Fruit fly (Drosophila melanogaster) whole organism, embryonic: ENCODE data around the gene CG14440.
A peak's percentile ranks its signal among the peaks of the same experiment; 100 is the strongest.

Source experiments
- Awh ChIP-seq: fragments of 200-800 bp; sonication (Bioruptor generic); IDR thresholded peaks from 2 replicates; pipeline ENCODE4, ENCODE4 v1.3.6; 2022; ENCODE audit warnings: missing biosample characterization, missing genetic modification characterization
- CG10979 ChIP-seq: fragments of 200-800 bp; sonication (Bioruptor generic); optimal IDR thresholded peaks from 2 replicates; lab custom pipeline; 2018; ENCODE audit warnings: missing biosample characterization, mild to moderate bottlenecking, missing genetic modification characterization, moderate library complexity
- CG12155 ChIP-seq: fragments of 200-800 bp; sonication (Bioruptor generic); optimal IDR thresholded peaks from 3 replicates; lab custom pipeline; 2016; ENCODE audit warnings: missing biosample characterization, missing genetic modification characterization
- CG14441 ChIP-seq: fragments of 200-800 bp; sonication (Bioruptor generic); IDR thresholded peaks from 2 replicates; pipeline ENCODE4 v1.3.6; 2022; ENCODE audit warnings: missing biosample characterization, missing genetic modification characterization
- CG18262 ChIP-seq: fragments of 200-800 bp; optimal IDR thresholded peaks from 3 replicates; lab custom pipeline; 2019; ENCODE audit warnings: missing biosample characterization, mild to moderate bottlenecking, missing genetic modification characterization, moderate library complexity
- CG2116 ChIP-seq: fragments of 200-800 bp; sonication (Bioruptor generic); optimal IDR thresholded peaks from 3 replicates; lab custom pipeline; 2018; ENCODE audit warnings: missing biosample characterization, mild to moderate bottlenecking, missing genetic modification characterization
- CG2678 ChIP-seq: fragments of 200-800 bp; sonication (Bioruptor generic); optimal IDR thresholded peaks from 3 replicates; lab custom pipeline; 2019; ENCODE audit warnings: missing biosample characterization, mild to moderate bottlenecking, missing genetic modification characterization, moderate library complexity
- CG31441 ChIP-seq: fragments of 200-800 bp; sonication (Bioruptor generic); IDR thresholded peaks from 2 replicates; pipeline ENCODE4 v1.3.6; 2022; ENCODE audit warnings: missing biosample characterization, missing genetic modification characterization
- CG3281 ChIP-seq: fragments of 200-800 bp; sonication (Bioruptor generic); optimal IDR thresholded peaks from 3 replicates; lab custom pipeline; 2017; ENCODE audit warnings: missing biosample characterization, mild to moderate bottlenecking, missing genetic modification characterization
- CG3407 ChIP-seq: fragments of 200-800 bp; sonication (Bioruptor generic); optimal IDR thresholded peaks from 2 replicates; lab custom pipeline; 2018; ENCODE audit warnings: missing biosample characterization, mild to moderate bottlenecking, missing genetic modification characterization
- CG3726 ChIP-seq: fragments of 200-800 bp; sonication (Bioruptor generic); IDR thresholded peaks from 3 replicates; pipeline ENCODE4, ENCODE4 v1.3.6; 2022; ENCODE audit warnings: missing biosample characterization, missing genetic modification characterization
- CG4360 ChIP-seq: fragments of 200-800 bp; sonication (Bioruptor generic); IDR thresholded peaks from 2 replicates; pipeline ENCODE4 v1.3.6; 2022; ENCODE audit warnings: missing biosample characterization, missing genetic modification characterization
- CG6272 ChIP-seq: fragments of 200-800 bp; sonication (Bioruptor generic); IDR thresholded peaks from 2 replicates; pipeline ENCODE4 v1.3.6; 2022; ENCODE audit warnings: missing biosample characterization, missing genetic modification characterization
- CG7357 ChIP-seq: fragments of 200-800 bp; sonication (Bioruptor generic); IDR thresholded peaks from 3 replicates; pipeline ENCODE4 v1.3.6; 2022; ENCODE audit warnings: missing biosample characterization, missing genetic modification characterization
- CG9215 ChIP-seq: fragments of 200-800 bp; sonication (Bioruptor generic); IDR thresholded peaks from 2 replicates; pipeline ENCODE4 v1.3.6; 2022; ENCODE audit warnings: missing biosample characterization, missing genetic modification characterization
- CG9797 ChIP-seq: fragments of 200-800 bp; sonication (Bioruptor generic); optimal IDR thresholded peaks from 3 replicates; lab custom pipeline; 2018; ENCODE audit warnings: missing biosample characterization, mild to moderate bottlenecking, missing genetic modification characterization
- Chrac-16 ChIP-seq: fragments of 200-800 bp; sonication (Bioruptor generic); optimal IDR thresholded peaks from 3 replicates; lab custom pipeline; 2016; ENCODE audit warnings: missing biosample characterization, missing genetic modification characterization
- Dip3 ChIP-seq: fragments of 200-800 bp; sonication (Bioruptor generic); optimal IDR thresholded peaks from 3 replicates; lab custom pipeline; 2016; ENCODE audit warnings: missing biosample characterization, missing genetic modification characterization
- Dp ChIP-seq: fragments of 200-800 bp; sonication (Bioruptor generic); optimal IDR thresholded peaks from 2 replicates; lab custom pipeline; 2018; ENCODE audit warnings: missing biosample characterization, mild to moderate bottlenecking, missing genetic modification characterization, moderate library complexity
- Fer2 ChIP-seq: fragments of 200-800 bp; sonication (Bioruptor generic); optimal IDR thresholded peaks from 2 replicates; lab custom pipeline; 2018; ENCODE audit warnings: missing biosample characterization, mild to moderate bottlenecking, missing genetic modification characterization, moderate library complexity
- Gsc ChIP-seq: fragments of 200-800 bp; sonication (Bioruptor generic); IDR thresholded peaks from 2 replicates; pipeline ENCODE4 v1.3.6; 2022; ENCODE audit warnings: missing biosample characterization, missing genetic modification characterization
- HmgZ ChIP-seq: fragments of 200-800 bp; sonication (Bioruptor generic); optimal IDR thresholded peaks from 2 replicates; lab custom pipeline; 2018; ENCODE audit warnings: missing biosample characterization, mild to moderate bottlenecking, missing genetic modification characterization
- Hmr ChIP-seq: fragments of 200-800 bp; sonication (Bioruptor generic); optimal IDR thresholded peaks from 3 replicates; lab custom pipeline; 2017; ENCODE audit warnings: mild to moderate bottlenecking, missing biosample characterization, missing genetic modification reagents, missing genetic modification characterization
- MBD-R2 ChIP-seq: fragments of 200-800 bp; sonication (Bioruptor generic); IDR thresholded peaks from 2 replicates; pipeline ENCODE4 v1.3.6; 2022; ENCODE audit warnings: missing biosample characterization, missing genetic modification characterization
- MESR4 ChIP-seq: fragments of 200-800 bp; sonication (Bioruptor generic); optimal IDR thresholded peaks from 2 replicates; lab custom pipeline; 2018; ENCODE audit warnings: missing biosample characterization, mild to moderate bottlenecking, missing genetic modification characterization, moderate library complexity
- NC2α ChIP-seq: fragments of 200-800 bp; sonication (Bioruptor generic); optimal IDR thresholded peaks from 2 replicates; lab custom pipeline; 2016; ENCODE audit warnings: missing biosample characterization, missing genetic modification characterization
- NFAT ChIP-seq: fragments of 200-800 bp; sonication (Bioruptor generic); IDR thresholded peaks from 2 replicates; pipeline ENCODE4 v1.3.6; 2022; ENCODE audit warnings: missing biosample characterization, missing genetic modification characterization
- NK7.1 ChIP-seq: fragments of 200-800 bp; sonication (Bioruptor generic); optimal IDR thresholded peaks from 3 replicates; lab custom pipeline; 2016; ENCODE audit warnings: missing biosample characterization, missing genetic modification characterization
- Vsx1 ChIP-seq: fragments of 200-800 bp; sonication (Bioruptor generic); optimal IDR thresholded peaks from 2 replicates; lab custom pipeline; 2017; ENCODE audit warnings: missing biosample characterization, mild to moderate bottlenecking, missing genetic modification characterization, missing genetic modification reagents
- ab ChIP-seq: fragments of 200-800 bp; sonication (Bioruptor generic); optimal IDR thresholded peaks from 2 replicates; lab custom pipeline; 2016; ENCODE audit warnings: missing biosample characterization, missing genetic modification characterization
- ash1 ChIP-seq: fragments of 200-800 bp; sonication (Bioruptor generic); optimal IDR thresholded peaks from 2 replicates; lab custom pipeline; 2018; ENCODE audit warnings: missing biosample characterization, mild to moderate bottlenecking, missing genetic modification characterization
- bbx ChIP-seq: fragments of 200-800 bp; sonication (Bioruptor generic); IDR thresholded peaks from 2 replicates; pipeline ENCODE4 v1.3.6; 2022; ENCODE audit warnings: missing biosample characterization, missing genetic modification characterization; ENCODE audit not compliant: partially characterized antibody
- chm ChIP-seq: fragments of 200-800 bp; sonication (Bioruptor generic); IDR thresholded peaks from 2 replicates; pipeline ENCODE4 v1.3.6; 2022; ENCODE audit warnings: missing biosample characterization, missing genetic modification characterization
- croc ChIP-seq: fragments of 200-800 bp; sonication (Bioruptor generic); conservative IDR thresholded peaks from 3 replicates; pipeline ENCODE4 v1.3.6; 2022; ENCODE audit warnings: missing biosample characterization, missing genetic modification characterization
- disco-r ChIP-seq: fragments of 200-800 bp; sonication (Bioruptor generic); optimal IDR thresholded peaks from 2 replicates; lab custom pipeline; 2016; ENCODE audit warnings: missing biosample characterization, missing genetic modification characterization
- dm ChIP-seq: fragments of 200-800 bp; sonication (Bioruptor generic); optimal IDR thresholded peaks from 3 replicates; lab custom pipeline; 2016; ENCODE audit warnings: missing biosample characterization, missing genetic modification characterization
- exex ChIP-seq: fragments of 200-800 bp; sonication (Bioruptor generic); optimal IDR thresholded peaks from 4 replicates; lab custom pipeline; 2018; ENCODE audit warnings: missing biosample characterization, mild to moderate bottlenecking, missing genetic modification characterization, moderate library complexity
- gfzf ChIP-seq: fragments of 200-800 bp; sonication (Bioruptor generic); optimal IDR thresholded peaks from 2 replicates; lab custom pipeline; 2016; ENCODE audit warnings: missing biosample characterization, mild to moderate bottlenecking, missing genetic modification characterization, moderate library complexity
- gro ChIP-seq: fragments of 200-800 bp; sonication (Bioruptor generic); optimal IDR thresholded peaks from 2 replicates; lab custom pipeline; 2016; ENCODE audit warnings: missing biosample characterization, missing genetic modification characterization
- kni ChIP-seq: fragments of 200-800 bp; sonication (Bioruptor generic); optimal IDR thresholded peaks from 3 replicates; lab custom pipeline; 2017; ENCODE audit warnings: mild to moderate bottlenecking, missing biosample characterization, missing genetic modification reagents, missing genetic modification characterization
- nmo ChIP-seq: fragments of 200-800 bp; sonication (Bioruptor generic); optimal IDR thresholded peaks from 2 replicates; lab custom pipeline; 2018; ENCODE audit warnings: missing biosample characterization, mild to moderate bottlenecking, missing genetic modification characterization, moderate library complexity
- pan ChIP-seq, 4 experiments: fragments of >200 bp in 3 of 4; fragments of 200-800 bp in 1 of 4; sonication (Bioruptor generic) in 1 of 4; optimal IDR thresholded peaks in 3 of 4; IDR thresholded peaks in 1 of 4; 2 replicates each; pipeline versions ENCODE4 v1.3.6 to Lab custom; 2017 to 2022; ENCODE audit warnings: missing biosample characterization in 2 of 4, missing genetic modification characterization in 2 of 4, mixed read lengths in 1 of 4
- pros ChIP-seq: fragments of 200-800 bp; sonication (Bioruptor generic); optimal IDR thresholded peaks from 3 replicates; lab custom pipeline; 2019; ENCODE audit warnings: missing biosample characterization, mild to moderate bottlenecking, missing genetic modification characterization, moderate library complexity
- pzg ChIP-seq: fragments of 200-800 bp; sonication (Bioruptor generic); optimal IDR thresholded peaks from 3 replicates; lab custom pipeline; 2018; ENCODE audit warnings: missing biosample characterization, mild to moderate bottlenecking, missing genetic modification characterization, moderate library complexity
- sima ChIP-seq: fragments of 200-800 bp; sonication (Bioruptor generic); optimal IDR thresholded peaks from 2 replicates; lab custom pipeline; 2016; ENCODE audit warnings: missing biosample characterization, missing genetic modification characterization
- sob ChIP-seq: fragments of 200-800 bp; sonication (Bioruptor generic); IDR thresholded peaks from 2 replicates; pipeline ENCODE4 v1.3.6; 2022; ENCODE audit warnings: missing biosample characterization, missing genetic modification characterization
- sqz ChIP-seq: fragments of 200-800 bp; sonication (Bioruptor generic); optimal IDR thresholded peaks from 3 replicates; lab custom pipeline; 2018; ENCODE audit warnings: missing biosample characterization, mild to moderate bottlenecking, missing genetic modification characterization
- stwl ChIP-seq: fragments of 200-800 bp; sonication (Bioruptor generic); optimal IDR thresholded peaks from 3 replicates; lab custom pipeline; 2018; ENCODE audit warnings: missing biosample characterization, mild to moderate bottlenecking, missing genetic modification characterization, moderate library complexity
- tna ChIP-seq: fragments of 200-800 bp; sonication (Bioruptor generic); IDR thresholded peaks from 2 replicates; pipeline ENCODE4 v1.3.6; 2022; ENCODE audit warnings: missing biosample characterization, missing genetic modification characterization; ENCODE audit not compliant: partially characterized antibody
- wor ChIP-seq: fragments of 200-800 bp; sonication (Bioruptor generic); IDR thresholded peaks from 2 replicates; pipeline ENCODE4 v1.3.6; 2022; ENCODE audit warnings: missing biosample characterization, missing genetic modification characterization

CG14440 gene

DNA sequence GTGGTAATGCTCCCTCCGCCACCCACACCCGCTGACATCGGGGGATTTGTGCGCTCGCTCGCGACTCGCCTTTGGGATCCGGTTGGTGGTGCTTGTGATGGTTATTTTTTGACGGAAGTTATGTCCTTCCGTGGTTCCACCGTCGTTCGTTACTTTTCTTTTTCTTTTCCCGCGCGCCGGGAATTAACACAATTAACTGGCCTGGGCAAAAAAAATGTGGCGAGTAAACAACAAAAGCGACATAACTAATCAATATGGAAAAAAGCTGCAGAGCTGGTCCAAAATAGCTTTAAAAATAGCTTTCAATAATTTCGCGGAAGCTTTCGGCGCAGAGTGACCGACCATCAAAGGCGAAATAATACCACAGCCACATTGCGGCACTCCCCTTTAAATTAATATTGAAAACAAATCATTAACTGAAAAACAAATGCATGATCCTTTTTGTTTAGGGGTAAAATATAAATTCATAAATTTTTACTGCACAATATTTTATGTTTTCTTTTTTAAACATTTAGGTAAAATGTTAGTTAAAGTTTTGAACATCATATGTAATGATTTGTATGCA lies at the start of gene CG14440:
Gene CG14440 (minus strand): TSS at position 320 of the 565 bp plus-strand sequence.
- peak; percentile 8; the same call in 1 of the 2 replicates for TF ChIP-seq NFAT (GFP tag; lab: Robert Waterston, UW)
- peak; percentile 2 for TF ChIP-seq Vsx1 (GFP tag; lab: Kevin White, UChicago)
- TF ChIP-seq Dp (GFP tag; lab: Kevin White, UChicago), result peak; percentile 39
- TF ChIP-seq CG18262 (tag; lab: Kevin White, UChicago), result no peak
- no peak for TF ChIP-seq CG10979 (tag; lab: Kevin White, UChicago)
- 0 out of 2 replicates have a peak, but pooled peaks have one; percentile 19 for TF ChIP-seq CG14441 (GFP tag; lab: Robert Waterston, UW)
- TF ChIP-seq pros (GFP tag; lab: Kevin White, UChicago), result no peak
- TF ChIP-seq sqz (GFP tag; lab: Kevin White, UChicago), result peak; percentile 67
- TF ChIP-seq disco-r (GFP tag; lab: Kevin White, UChicago), result no peak
- no peak for TF ChIP-seq CG9215 (GFP tag; lab: Robert Waterston, UW)
- no peak for TF ChIP-seq Gsc
- TF ChIP-seq exex, result peak; percentile 45
- no peak for TF ChIP-seq CG3726 (GFP tag; lab: Robert Waterston, UW)
- TF ChIP-seq CG2116 (GFP tag; lab: Kevin White, UChicago), result peak; percentile 24
- no peak for TF ChIP-seq NK7.1
- TF ChIP-seq Dip3, result no peak
- TF ChIP-seq sob (GFP tag; lab: Robert Waterston, UW), result peak; percentile 18; the same call in 1 of the 2 replicates
- no peak for TF ChIP-seq pan (optimal IDR thresholded peaks at IDR 0.05; lab: Kevin White, UChicago)
- no peak for TF ChIP-seq pan (GFP tag; optimal IDR thresholded peaks at IDR 0.05 in 1 of 2, IDR thresholded peaks at IDR 0.05 in 1 of 2)
- TF ChIP-seq CG7357 (GFP tag; lab: Robert Waterston, UW), result no peak
- no peak for TF ChIP-seq NC2α (GFP tag; lab: Kevin White, UChicago)
- peak; percentile 39 for TF ChIP-seq MBD-R2 (GFP tag; lab: Robert Waterston, UW)
- TF ChIP-seq CG9797, result peak; percentile 35
- no peak for TF ChIP-seq sima
- peak; percentile 45 for TF ChIP-seq HmgZ (tag; lab: Kevin White, UChicago)
- no peak for TF ChIP-seq CG31441 (GFP tag; lab: Robert Waterston, UW)
- no peak for TF ChIP-seq CG4360
- no peak for TF ChIP-seq ab (GFP tag; lab: Kevin White, UChicago)
- peak; percentile 5 for TF ChIP-seq kni (GFP tag; lab: Kevin White, UChicago)
- no peak for TF ChIP-seq Fer2
- no peak for TF ChIP-seq chm (GFP tag; lab: Robert Waterston, UW)
- no peak for TF ChIP-seq Awh
- TF ChIP-seq stwl (tag; lab: Kevin White, UChicago), result peak; percentile 28
- TF ChIP-seq wor (GFP tag; lab: Robert Waterston, UW), result no peak
- TF ChIP-seq ash1 (GFP tag; lab: Kevin White, UChicago), result no peak
- TF ChIP-seq gfzf (GFP tag; lab: Kevin White, UChicago), result peak; percentile 71
- peak; percentile 25; the same call in 1 of the 2 replicates for TF ChIP-seq bbx (GFP tag; lab: Robert Waterston, UW)
- no peak for TF ChIP-seq CG3281 (GFP tag; lab: Kevin White, UChicago)
- TF ChIP-seq tna, result 0 out of 2 replicates have a peak, but pooled peaks have one; percentile 27
- no peak for TF ChIP-seq croc
- no peak for TF ChIP-seq CG3407
- no peak for TF ChIP-seq gro (GFP tag; lab: Kevin White, UChicago)
- TF ChIP-seq Chrac-16, result no peak
- TF ChIP-seq CG6272 (GFP tag; lab: Robert Waterston, UW), result no peak
- TF ChIP-seq dm, result no peak
- peak; percentile 39 for TF ChIP-seq pzg (GFP tag; lab: Kevin White, UChicago)
- peak; percentile 50 for TF ChIP-seq MESR4 (GFP tag; lab: Kevin White, UChicago)
- peak; percentile 18 for TF ChIP-seq Hmr (GFP tag; lab: Kevin White, UChicago)
- no peak for TF ChIP-seq nmo (GFP tag; lab: Kevin White, UChicago)
- TF ChIP-seq CG12155, result peak; percentile 81
- peak; percentile 23 for TF ChIP-seq CG2678 (tag; lab: Kevin White, UChicago)
